Worm (Caenorhabditis elegans) whole organism, young adult: Measurements from ENCODE around the gene nhr-13.

Experiments used
- F57C9.4 ChIP-seq: sonication (generic microtip); optimal IDR thresholded peaks from 2 replicates; lab custom pipeline; 2017; ENCODE audit warnings: mild to moderate bottlenecking, missing genetic modification characterization, missing compliant biosample characterization
- aptf-3 ChIP-seq: fragments of 200-800 bp; sonication (Bioruptor generic); IDR thresholded peaks from 2 replicates; pipeline ENCODE4 v1.3.6; 2022; ENCODE audit warnings: missing genetic modification characterization, missing compliant biosample characterization
- athp-1 ChIP-seq: sonication (generic microtip); optimal IDR thresholded peaks from 2 replicates; lab custom pipeline; 2017; ENCODE audit warnings: mild to moderate bottlenecking, missing genetic modification characterization, missing compliant biosample characterization
- bed-1 ChIP-seq: fragments of 200-800 bp; sonication (Bioruptor generic); IDR thresholded peaks from 2 replicates; pipeline ENCODE4 v1.3.6; 2022; ENCODE audit warnings: missing genetic modification reagents, missing genetic modification characterization, missing compliant biosample characterization
- ccch-3 ChIP-seq: fragments of 200-800 bp; sonication (Bioruptor generic); optimal IDR thresholded peaks from 2 replicates; lab custom pipeline; 2018; ENCODE audit warnings: mild to moderate bottlenecking, missing genetic modification characterization, missing compliant biosample characterization
- ceh-40 ChIP-seq: fragments of 200-800 bp; sonication (Bioruptor generic); IDR thresholded peaks from 2 replicates; pipeline ENCODE4 v1.3.6; 2022; ENCODE audit warnings: missing genetic modification characterization, missing compliant biosample characterization
- dpff-1 ChIP-seq: sonication (generic microtip); optimal IDR thresholded peaks from 2 replicates; lab custom pipeline; 2017; ENCODE audit warnings: mild to moderate bottlenecking, missing genetic modification characterization, missing compliant biosample characterization
- dpl-1 ChIP-seq: fragments of 150-350 bp; optimal IDR thresholded peaks from 2 replicates; lab custom pipeline; 2014; ENCODE audit warnings: missing biosample characterization, missing genetic modification reagents, missing genetic modification characterization
- let-526 ChIP-seq: fragments of 200-800 bp; sonication (Bioruptor generic); IDR thresholded peaks from 2 replicates; pipeline ENCODE4 v1.3.6; 2022; ENCODE audit warnings: missing genetic modification reagents, missing genetic modification characterization, missing compliant biosample characterization
- lsl-1 ChIP-seq: fragments of 200-800 bp; sonication (Bioruptor generic); optimal IDR thresholded peaks from 2 replicates; lab custom pipeline; 2018; ENCODE audit warnings: mild to moderate bottlenecking, missing genetic modification characterization, moderate library complexity, missing compliant biosample characterization
- madf-8 ChIP-seq: fragments of 200-800 bp; sonication (Bioruptor generic); conservative IDR thresholded peaks from 2 replicates; pipeline ENCODE4 v1.3.6; 2022; ENCODE audit warnings: missing genetic modification reagents, missing genetic modification characterization, missing compliant biosample characterization
- nhr-120 ChIP-seq: fragments of 200-800 bp; sonication (Bioruptor generic); IDR thresholded peaks from 2 replicates; pipeline ENCODE4 v1.3.6; 2022; ENCODE audit warnings: missing genetic modification characterization, missing compliant biosample characterization
- snpc-1.1 ChIP-seq: sonication (generic microtip); optimal IDR thresholded peaks from 2 replicates; lab custom pipeline; 2017; ENCODE audit warnings: missing genetic modification characterization, mild to moderate bottlenecking, missing compliant biosample characterization, antibody characterized with exemption, moderate library complexity, missing genotype, missing genetic modification reagents; ENCODE audit not compliant: insufficient read depth
- ztf-28 ChIP-seq: fragments of 200-800 bp; sonication (Bioruptor generic); IDR thresholded peaks from 2 replicates; pipeline ENCODE4 v1.3.6; 2022; ENCODE audit warnings: missing genetic modification reagents, missing genetic modification characterization, missing compliant biosample characterization

- TF ChIP-seq snpc-1.1 (tag; lab: Kevin White, UChicago) = no peak
- no peak for TF ChIP-seq aptf-3 (GFP tag; lab: Robert Waterston, UW)
- no peak for TF ChIP-seq lsl-1 (GFP tag; lab: Kevin White, UChicago)
- no peak for TF ChIP-seq ztf-28 (GFP tag; lab: Robert Waterston, UW)
- no peak for TF ChIP-seq nhr-120 (GFP tag; lab: Robert Waterston, UW)
- TF ChIP-seq bed-1 (GFP tag; lab: Robert Waterston, UW) = no peak
- no peak for TF ChIP-seq dpl-1 (GFP tag; lab: Kevin White, UChicago)
- TF ChIP-seq athp-1 (tag; lab: Kevin White, UChicago) = no peak
- no peak for TF ChIP-seq madf-8 (GFP tag; lab: Robert Waterston, UW)
- TF ChIP-seq ceh-40 = no peak
- no peak for TF ChIP-seq dpff-1
- no peak for TF ChIP-seq F57C9.4 (tag; lab: Kevin White, UChicago)
- no peak for TF ChIP-seq let-526 (GFP tag; lab: Robert Waterston, UW)
- TF ChIP-seq ccch-3 (GFP tag; lab: Kevin White, UChicago) = no peak
Measured at ce11 chrV:2149432-2149831, 42.9 kb upstream of the nhr-13 start, which contains the start of gene C45H4.21.
